Fruit fly (Drosophila melanogaster) whole organism, embryonic: ENCODE data around the gene CG10959.

Experiments used
- ATbp ChIP-seq: fragments of 200-800 bp; sonication (Bioruptor generic); optimal IDR thresholded peaks from 2 replicates; lab custom pipeline; 2017; ENCODE audit warnings: missing biosample characterization, mild to moderate bottlenecking, missing genetic modification characterization, missing genetic modification reagents
- Aef1 ChIP-seq: fragments of 200-800 bp; sonication (Bioruptor generic); IDR thresholded peaks from 3 replicates; pipeline ENCODE4 v1.3.6; 2022; ENCODE audit warnings: missing biosample characterization, missing genetic modification characterization
- Atf-2 ChIP-seq: fragments of 200-800 bp; sonication (Bioruptor generic); optimal IDR thresholded peaks from 2 replicates; lab custom pipeline; 2016; ENCODE audit warnings: missing biosample characterization, missing genetic modification characterization
- Bteb2 ChIP-seq: fragments of 200-800 bp; sonication (Bioruptor generic); optimal IDR thresholded peaks from 2 replicates; lab custom pipeline; 2016; ENCODE audit warnings: missing biosample characterization, missing genetic modification characterization
- C15 ChIP-seq: fragments of 200-800 bp; sonication (Bioruptor generic); IDR thresholded peaks from 3 replicates; pipeline ENCODE4 v1.3.6; 2022; ENCODE audit warnings: missing biosample characterization, missing genetic modification characterization
- CG1024 ChIP-seq: fragments of 200-800 bp; sonication (Bioruptor generic); IDR thresholded peaks from 2 replicates; pipeline ENCODE4 v1.3.6; 2022; ENCODE audit warnings: missing biosample characterization, missing genetic modification characterization
- CG11398 ChIP-seq: fragments of 200-800 bp; sonication (Bioruptor generic); optimal IDR thresholded peaks from 2 replicates; lab custom pipeline; 2016; ENCODE audit warnings: missing biosample characterization, missing genetic modification characterization
- CG11456 ChIP-seq: fragments of 200-800 bp; sonication (Bioruptor generic); IDR thresholded peaks from 3 replicates; pipeline ENCODE4 v1.3.6; 2022; ENCODE audit warnings: missing biosample characterization, missing genetic modification characterization
- CG11504 ChIP-seq: fragments of 200-800 bp; sonication (Bioruptor generic); optimal IDR thresholded peaks from 3 replicates; lab custom pipeline; 2019; ENCODE audit warnings: missing biosample characterization, mild to moderate bottlenecking, missing genetic modification characterization, moderate library complexity
- CG1233 ChIP-seq: fragments of 200-800 bp; sonication (Bioruptor generic); optimal IDR thresholded peaks from 4 replicates; lab custom pipeline; 2018; ENCODE audit warnings: missing biosample characterization, mild to moderate bottlenecking, missing genetic modification characterization
- CG12942 ChIP-seq: fragments of 200-800 bp; sonication (Bioruptor generic); optimal IDR thresholded peaks from 3 replicates; lab custom pipeline; 2016; ENCODE audit warnings: missing biosample characterization, missing genetic modification characterization
- CG15601 ChIP-seq: fragments of 200-800 bp; sonication (Bioruptor generic); optimal IDR thresholded peaks from 3 replicates; lab custom pipeline; 2019; ENCODE audit warnings: missing biosample characterization, mild to moderate bottlenecking, missing genetic modification characterization, moderate library complexity
- CG15696 ChIP-seq: fragments of 200-800 bp; sonication (Bioruptor generic); optimal IDR thresholded peaks from 2 replicates; lab custom pipeline; 2019; ENCODE audit warnings: missing biosample characterization, mild to moderate bottlenecking, missing genetic modification characterization, moderate library complexity
- CG16863 ChIP-seq: fragments of 200-800 bp; sonication (Bioruptor generic); optimal IDR thresholded peaks from 3 replicates; lab custom pipeline; 2016; ENCODE audit warnings: missing biosample characterization, missing genetic modification characterization
- CG17612 ChIP-seq: fragments of 200-800 bp; sonication (Bioruptor generic); IDR thresholded peaks from 2 replicates; pipeline ENCODE4 v1.3.6; 2022; ENCODE audit warnings: missing biosample characterization, missing genetic modification characterization
- CG3163 ChIP-seq: fragments of 200-800 bp; sonication (Bioruptor generic); optimal IDR thresholded peaks from 3 replicates; lab custom pipeline; 2016; ENCODE audit warnings: missing biosample characterization, missing genetic modification characterization
- CG33213 ChIP-seq: fragments of 200-800 bp; sonication (Bioruptor generic); optimal IDR thresholded peaks from 3 replicates; lab custom pipeline; 2016; ENCODE audit warnings: missing biosample characterization, missing genetic modification characterization
- CG4730 ChIP-seq: fragments of 200-800 bp; sonication (Bioruptor generic); IDR thresholded peaks from 2 replicates; pipeline ENCODE4 v1.3.6; 2022; ENCODE audit warnings: missing biosample characterization, missing genetic modification characterization
- CG6254 ChIP-seq: fragments of 200-800 bp; sonication (Bioruptor generic); optimal IDR thresholded peaks from 3 replicates; lab custom pipeline; 2017; ENCODE audit warnings: mild to moderate bottlenecking, missing biosample characterization, missing genetic modification reagents, missing genetic modification characterization
- CG8944 ChIP-seq: fragments of 200-800 bp; sonication (Bioruptor generic); optimal IDR thresholded peaks from 3 replicates; lab custom pipeline; 2016; ENCODE audit warnings: missing biosample characterization, missing genetic modification characterization
- CG9437 ChIP-seq: fragments of 200-800 bp; sonication (Bioruptor generic); optimal IDR thresholded peaks from 2 replicates; lab custom pipeline; 2018; ENCODE audit warnings: missing biosample characterization, mild to moderate bottlenecking, missing genetic modification characterization
- D19B ChIP-seq: fragments of 200-800 bp; sonication (Bioruptor generic); optimal IDR thresholded peaks from 2 replicates; lab custom pipeline; 2017; ENCODE audit warnings: missing biosample characterization, mild to moderate bottlenecking, missing genetic modification characterization
- Ets97D ChIP-seq: fragments of 200-800 bp; sonication (Bioruptor generic); optimal IDR thresholded peaks from 3 replicates; lab custom pipeline; 2016; ENCODE audit warnings: missing biosample characterization, missing genetic modification characterization
- Nf-YC ChIP-seq: fragments of 200-800 bp; optimal IDR thresholded peaks from 3 replicates; lab custom pipeline; 2019; ENCODE audit warnings: missing biosample characterization, mild to moderate bottlenecking, missing genetic modification characterization, moderate library complexity
- Oaz ChIP-seq: fragments of 200-800 bp; sonication (Bioruptor generic); IDR thresholded peaks from 2 replicates; pipeline ENCODE4 v1.3.6; 2022; ENCODE audit warnings: missing biosample characterization, missing genetic modification characterization
- Pdp1 ChIP-seq, 2 experiments: fragments of 200-800 bp; sonication (Bioruptor generic); optimal IDR thresholded peaks; 3 replicates each; lab custom pipeline; 2016; ENCODE audit warnings: missing biosample characterization in 2 of 2, missing genetic modification characterization in 2 of 2, mild to moderate bottlenecking in 1 of 2, moderate library complexity in 1 of 2
- Rfx ChIP-seq: fragments of 200-800 bp; sonication (Bioruptor generic); IDR thresholded peaks from 2 replicates; pipeline ENCODE4 v1.3.6; 2022; ENCODE audit warnings: missing biosample characterization, missing genetic modification characterization
- Spps ChIP-seq: fragments of 200-800 bp; sonication (Bioruptor generic); optimal IDR thresholded peaks from 2 replicates; lab custom pipeline; 2018; ENCODE audit warnings: missing biosample characterization, mild to moderate bottlenecking, missing genetic modification characterization
- Ssrp ChIP-seq: fragments of 200-800 bp; sonication (Bioruptor generic); optimal IDR thresholded peaks from 2 replicates; lab custom pipeline; 2018; ENCODE audit warnings: missing biosample characterization, mild to moderate bottlenecking, missing genetic modification characterization, moderate library complexity
- amos ChIP-seq: fragments of 200-800 bp; sonication (Bioruptor generic); IDR thresholded peaks from 2 replicates; pipeline ENCODE4 v1.3.6; 2022; ENCODE audit warnings: missing biosample characterization, missing genetic modification characterization; ENCODE audit not compliant: partially characterized antibody
- bowl ChIP-seq: fragments of 200-800 bp; sonication (Bioruptor generic); IDR thresholded peaks from 2 replicates; pipeline ENCODE4 v1.3.6; 2022; ENCODE audit warnings: missing biosample characterization, missing genetic modification characterization
- cad ChIP-seq: fragments of >200 bp; optimal IDR thresholded peaks from 2 replicates; lab custom pipeline; 2017; ENCODE audit warnings: missing biosample characterization, missing genetic modification characterization
- dati ChIP-seq: fragments of 200-800 bp; sonication (Bioruptor generic); IDR thresholded peaks from 2 replicates; pipeline ENCODE4 v1.3.6; 2022; ENCODE audit warnings: missing biosample characterization, missing genetic modification characterization
- dimm ChIP-seq: fragments of 200-800 bp; sonication (Bioruptor generic); IDR thresholded peaks from 2 replicates; pipeline ENCODE4 v1.3.6; 2022; ENCODE audit warnings: missing biosample characterization, missing genetic modification characterization
- dmrt11E ChIP-seq: fragments of 200-800 bp; sonication (Bioruptor generic); optimal IDR thresholded peaks from 3 replicates; lab custom pipeline; 2018; ENCODE audit warnings: missing biosample characterization, mild to moderate bottlenecking, missing genetic modification characterization, moderate library complexity
- dysf ChIP-seq: fragments of 200-800 bp; sonication (Bioruptor generic); IDR thresholded peaks from 3 replicates; pipeline ENCODE4 v1.3.6; 2022; ENCODE audit warnings: missing biosample characterization, missing genetic modification characterization
- ewg ChIP-seq: fragments of 200-800 bp; sonication (Bioruptor generic); optimal IDR thresholded peaks from 3 replicates; lab custom pipeline; 2017; ENCODE audit warnings: mild to moderate bottlenecking, missing biosample characterization, missing genetic modification reagents, missing genetic modification characterization
- grau ChIP-seq: fragments of 200-800 bp; optimal IDR thresholded peaks from 3 replicates; lab custom pipeline; 2019; ENCODE audit warnings: missing biosample characterization, mild to moderate bottlenecking, missing genetic modification characterization, moderate library complexity
- jigr1 ChIP-seq: fragments of 200-800 bp; sonication (Bioruptor generic); IDR thresholded peaks from 3 replicates; pipeline ENCODE4 v1.3.6; 2022; ENCODE audit warnings: missing biosample characterization, missing genetic modification characterization
- ken ChIP-seq: fragments of 200-800 bp; sonication (Bioruptor generic); IDR thresholded peaks from 3 replicates; pipeline ENCODE4 v1.3.6; 2022; ENCODE audit warnings: missing biosample characterization, missing genetic modification characterization
- kni ChIP-seq: fragments of 200-800 bp; sonication (Bioruptor generic); optimal IDR thresholded peaks from 3 replicates; lab custom pipeline; 2017; ENCODE audit warnings: mild to moderate bottlenecking, missing biosample characterization, missing genetic modification reagents, missing genetic modification characterization
- lbe ChIP-seq: fragments of 200-800 bp; sonication (Bioruptor generic); optimal IDR thresholded peaks from 2 replicates; lab custom pipeline; 2016; ENCODE audit warnings: missing biosample characterization, mild to moderate bottlenecking, missing genetic modification characterization
- oc ChIP-seq: fragments of 200-800 bp; sonication (Bioruptor generic); optimal IDR thresholded peaks from 2 replicates; lab custom pipeline; 2018; ENCODE audit warnings: missing biosample characterization, mild to moderate bottlenecking, missing genetic modification characterization, moderate library complexity
- ranshi ChIP-seq: fragments of 200-800 bp; sonication (Bioruptor generic); IDR thresholded peaks from 2 replicates; pipeline ENCODE4 v1.3.6; 2022; ENCODE audit warnings: missing biosample characterization, missing genetic modification characterization
- ro ChIP-seq: fragments of 200-800 bp; sonication (Bioruptor generic); IDR thresholded peaks from 2 replicates; pipeline ENCODE4 v1.3.6; 2022; ENCODE audit warnings: missing biosample characterization, missing genetic modification characterization
- row ChIP-seq: fragments of 200-800 bp; sonication (Bioruptor generic); IDR thresholded peaks from 3 replicates; pipeline ENCODE4 v1.3.6; 2022; ENCODE audit warnings: missing biosample characterization, missing genetic modification characterization
- run ChIP-seq: fragments of 200-800 bp; sonication (Bioruptor generic); optimal IDR thresholded peaks from 3 replicates; lab custom pipeline; 2018; ENCODE audit warnings: missing biosample characterization, mild to moderate bottlenecking, missing genetic modification characterization
- salm ChIP-seq: fragments of 200-800 bp; sonication (Bioruptor generic); optimal IDR thresholded peaks from 2 replicates; lab custom pipeline; 2018; ENCODE audit warnings: missing biosample characterization, mild to moderate bottlenecking, missing genetic modification characterization
- sqz ChIP-seq: fragments of 200-800 bp; sonication (Bioruptor generic); optimal IDR thresholded peaks from 3 replicates; lab custom pipeline; 2018; ENCODE audit warnings: missing biosample characterization, mild to moderate bottlenecking, missing genetic modification characterization
- tap ChIP-seq: fragments of 200-800 bp; optimal IDR thresholded peaks from 3 replicates; lab custom pipeline; 2019; ENCODE audit warnings: missing biosample characterization, mild to moderate bottlenecking, missing genetic modification characterization, moderate library complexity
- trh ChIP-seq: fragments of 200-800 bp; sonication (Bioruptor generic); optimal IDR thresholded peaks from 2 replicates; lab custom pipeline; 2016; ENCODE audit warnings: missing biosample characterization, missing genetic modification characterization

CG10959 gene

dm6 chrX:8196598-8197228, 48.1 kb downstream of the CG10959 start (continued):
- TF ChIP-seq ken (GFP tag; lab: Robert Waterston, UW) (peak; percentile 65; the same call in 1 of the 3 replicates), CG15696 (no peak), lbe (peak; percentile 32), Ets97D (GFP tag; lab: Kevin White, UChicago) (no peak), CG12942 (GFP tag; lab: Kevin White, UChicago) (no peak), D19B (GFP tag; lab: Kevin White, UChicago) (no peak), Oaz (GFP tag; lab: Robert Waterston, UW) (0 out of 2 replicates have a peak, but pooled peaks have one; percentile 39), CG11504 (tag; lab: Kevin White, UChicago) (peak; percentile 65), bowl (no peak), Bteb2 (GFP tag; lab: Kevin White, UChicago) (no peak), grau (tag; lab: Kevin White, UChicago) (peak; percentile 17), Nf-YC (tag; lab: Kevin White, UChicago) (no peak), ATbp (GFP tag; lab: Kevin White, UChicago) (peak; percentile 50), dmrt11E (tag; lab: Kevin White, UChicago) (peak; percentile 43), salm (tag; lab: Kevin White, UChicago) (no peak), jigr1 (0 out of 3 replicates have a peak, but pooled peaks have one; percentile 17), CG3163 (no peak), dimm (GFP tag; lab: Robert Waterston, UW) (no peak), Aef1 (peak; percentile 62; the same call in 2 of the 3 replicates), CG15601 (tag; lab: Kevin White, UChicago) (peak; percentile 20), tap (tag; lab: Kevin White, UChicago) (peak; percentile 17), oc (tag; lab: Kevin White, UChicago) (peak; percentile 6), Rfx (GFP tag; lab: Robert Waterston, UW) (peak; percentile 56), CG17612 (no peak), row (peak; percentile 43), dysf (GFP tag; lab: Robert Waterston, UW) (peak; percentile 74), CG1233 (no peak), kni (GFP tag; lab: Kevin White, UChicago) (no peak), Spps (tag; lab: Kevin White, UChicago) (no peak), cad (GFP tag; lab: Kevin White, UChicago) (no peak), CG11398 (GFP tag; lab: Kevin White, UChicago) (no peak), CG8944 (no peak), ro (GFP tag; lab: Robert Waterston, UW) (no peak), run (no peak), CG6254 (GFP tag; lab: Kevin White, UChicago) (peak; percentile 51), Atf-2 (GFP tag; lab: Kevin White, UChicago) (no peak), amos (GFP tag; lab: Robert Waterston, UW) (no peak), CG4730 (GFP tag; lab: Robert Waterston, UW) (peak; percentile 61), CG11456 (GFP tag; lab: Robert Waterston, UW) (0 out of 3 replicates have a peak, but pooled peaks have one; percentile 51), Ssrp (tag; lab: Kevin White, UChicago) (peak; percentile 50), CG33213 (no peak), trh (peak; percentile 11), CG16863 (GFP tag; lab: Kevin White, UChicago) (no peak), Pdp1 (GFP tag; optimal IDR thresholded peaks at IDR 0.05; lab: Kevin White, UChicago) (peak; percentile 25 to 38), CG9437 (GFP tag; lab: Kevin White, UChicago) (no peak), ranshi (GFP tag; lab: Robert Waterston, UW) (peak; percentile 65; the same call in 1 of the 2 replicates), dati (GFP tag; lab: Robert Waterston, UW) (no peak), sqz (GFP tag; lab: Kevin White, UChicago) (no peak), C15 (GFP tag; lab: Robert Waterston, UW) (no peak), ewg (GFP tag; lab: Kevin White, UChicago) (peak; percentile 23), CG1024 (no peak)
